Worm (Caenorhabditis elegans) whole organism, early embryonic: ENCODE results near the gene dmsr-16.

Experiments
- B0310.2 ChIP-seq: sonication (generic microtip); optimal IDR thresholded peaks from 2 replicates; lab custom pipeline; 2016; ENCODE audit warnings: mild to moderate bottlenecking, missing genetic modification characterization, missing compliant biosample characterization
- F13C5.2 ChIP-seq: sonication (generic microtip); optimal IDR thresholded peaks from 2 replicates; lab custom pipeline; 2017; ENCODE audit warnings: mild to moderate bottlenecking, missing genetic modification characterization, inconsistent platforms, missing compliant biosample characterization
- aly-1 ChIP-seq: sonication (generic microtip); optimal IDR thresholded peaks from 2 replicates; lab custom pipeline; 2016; ENCODE audit warnings: missing genetic modification characterization, missing compliant biosample characterization
- ama-1 ChIP-seq: fragments of 150-350 bp; optimal IDR thresholded peaks from 2 replicates; lab custom pipeline; 2014
- ceh-13 ChIP-seq: fragments of 200-800 bp; sonication (Bioruptor generic); optimal IDR thresholded peaks from 2 replicates; lab custom pipeline; 2018; ENCODE audit warnings: mild to moderate bottlenecking, missing genetic modification characterization, missing compliant biosample characterization
- ets-7 ChIP-seq: sonication (generic microtip); optimal IDR thresholded peaks from 2 replicates; lab custom pipeline; 2016; ENCODE audit warnings: missing genotype, missing genetic modification characterization, missing compliant biosample characterization
- flt-1 ChIP-seq: fragments of 200-800 bp; sonication (Bioruptor generic); IDR thresholded peaks from 2 replicates; pipeline ENCODE4 v1.3.6; 2022; ENCODE audit warnings: missing genetic modification characterization, missing compliant biosample characterization
- hmbx-1 ChIP-seq: sonication (generic microtip); optimal IDR thresholded peaks from 2 replicates; lab custom pipeline; 2016; ENCODE audit warnings: mild to moderate bottlenecking, missing genetic modification characterization, missing compliant biosample characterization
- hmg-4 ChIP-seq: fragments of 200-800 bp; sonication (Bioruptor generic); optimal IDR thresholded peaks from 2 replicates; lab custom pipeline; 2018; ENCODE audit warnings: mild to moderate bottlenecking, missing genetic modification characterization, missing compliant biosample characterization
- hnd-1 ChIP-seq: sonication (generic microtip); optimal IDR thresholded peaks from 2 replicates; lab custom pipeline; 2016; ENCODE audit warnings: missing genetic modification characterization, missing compliant biosample characterization
- scrt-1 ChIP-seq: fragments of 200-800 bp; sonication (Bioruptor generic); IDR thresholded peaks from 2 replicates; pipeline ENCODE4 v1.3.6; 2022; ENCODE audit warnings: missing genetic modification characterization, missing compliant biosample characterization
- sea-1 ChIP-seq: fragments of 200-800 bp; sonication (Bioruptor generic); conservative IDR thresholded peaks from 2 replicates; pipeline ENCODE4 v1.3.6; 2022; ENCODE audit warnings: missing genetic modification characterization, missing compliant biosample characterization
- tbx-37 ChIP-seq: fragments of 200-800 bp; sonication (Bioruptor generic); conservative IDR thresholded peaks from 2 replicates; pipeline ENCODE4 v1.3.6; 2022; ENCODE audit warnings: missing genetic modification reagents, missing genetic modification characterization, missing compliant biosample characterization
- tra-4 ChIP-seq: sonication (generic microtip); optimal IDR thresholded peaks from 2 replicates; lab custom pipeline; 2017; ENCODE audit warnings: missing genetic modification characterization, missing compliant biosample characterization

ce11 chrV:6764972-6765371 lies 43.9 kb downstream of the dmsr-16 start, which contains the start of gene bbs-8:
- TF ChIP-seq hmg-4 (GFP tag; lab: Kevin White, UChicago) (no peak), ama-1 (no peak), ets-7 (tag; lab: Kevin White, UChicago) (no peak), B0310.2 (tag; lab: Kevin White, UChicago) (no peak), flt-1 (GFP tag; lab: Robert Waterston, UW) (no peak), tra-4 (tag; lab: Kevin White, UChicago) (no peak), tbx-37 (GFP tag; lab: Robert Waterston, UW) (no peak), hnd-1 (no peak), aly-1 (tag; lab: Kevin White, UChicago) (no peak), F13C5.2 (no peak), ceh-13 (GFP tag; lab: Kevin White, UChicago) (no peak), hmbx-1 (tag; lab: Kevin White, UChicago) (no peak), scrt-1 (no peak), sea-1 (no peak)
